Worm (Caenorhabditis elegans) whole organism, mixed stage, embryonic: Measurements from ENCODE around the gene rde-11.

ENCODE experiments used
- blmp-1 ChIP-seq: fragments of 150-350 bp; optimal IDR thresholded peaks from 2 replicates; lab custom pipeline; 2014; ENCODE audit warnings: missing biosample characterization, missing genetic modification characterization
- ceh-39 ChIP-seq: fragments of 150-350 bp; optimal IDR thresholded peaks from 2 replicates; lab custom pipeline; 2014; ENCODE audit warnings: missing biosample characterization, missing genetic modification characterization
- ceh-43 ChIP-seq: fragments of 200-800 bp; sonication (Bioruptor generic); optimal IDR thresholded peaks from 2 replicates; lab custom pipeline; 2018; ENCODE audit warnings: mild to moderate bottlenecking, missing genetic modification characterization, moderate library complexity, missing compliant biosample characterization
- ceh-83 ChIP-seq: fragments of 200-800 bp; sonication (Bioruptor generic); optimal IDR thresholded peaks from 2 replicates; lab custom pipeline; 2018; ENCODE audit warnings: mild to moderate bottlenecking, missing genetic modification characterization, missing compliant biosample characterization
- ces-1 ChIP-seq: fragments of 150-350 bp; optimal IDR thresholded peaks from 2 replicates; lab custom pipeline; 2014; ENCODE audit warnings: missing biosample characterization, missing genetic modification reagents, missing genetic modification characterization
- cnd-1 ChIP-seq: fragments of 200-800 bp; sonication (Bioruptor generic); optimal IDR thresholded peaks from 2 replicates; lab custom pipeline; 2018; ENCODE audit warnings: mild to moderate bottlenecking, missing genetic modification characterization, missing compliant biosample characterization
- elt-1 ChIP-seq: sonication (generic microtip); optimal IDR thresholded peaks from 2 replicates; lab custom pipeline; 2017; ENCODE audit warnings: missing genetic modification characterization, mild to moderate bottlenecking, missing compliant biosample characterization, antibody characterized with exemption, moderate library complexity, borderline replicate concordance; ENCODE audit not compliant: insufficient read depth
- elt-3 ChIP-seq: fragments of 150-350 bp; optimal IDR thresholded peaks from 2 replicates; lab custom pipeline; 2014; ENCODE audit warnings: missing biosample characterization, missing genetic modification characterization
- flh-1 ChIP-seq: fragments of 200-800 bp; sonication (Bioruptor generic); optimal IDR thresholded peaks from 2 replicates; lab custom pipeline; 2018; ENCODE audit warnings: mild to moderate bottlenecking, missing genetic modification characterization, moderate library complexity, missing compliant biosample characterization
- ham-2 ChIP-seq: fragments of 200-800 bp; sonication (Bioruptor generic); optimal IDR thresholded peaks from 2 replicates; lab custom pipeline; 2018; ENCODE audit warnings: mild to moderate bottlenecking, missing genetic modification characterization, missing compliant biosample characterization
- hlh-1 ChIP-seq: fragments of 150-350 bp; optimal IDR thresholded peaks from 2 replicates; lab custom pipeline; 2014; ENCODE audit warnings: missing biosample characterization, missing genetic modification reagents, missing genetic modification characterization
- lin-13 ChIP-seq: fragments of 150-350 bp; optimal IDR thresholded peaks from 2 replicates; lab custom pipeline; 2014; ENCODE audit warnings: missing biosample characterization, missing genetic modification characterization
- lin-32 ChIP-seq: fragments of 200-800 bp; sonication (Bioruptor generic); optimal IDR thresholded peaks from 2 replicates; lab custom pipeline; 2018; ENCODE audit warnings: mild to moderate bottlenecking, missing genetic modification characterization, missing compliant biosample characterization
- lsy-2 ChIP-seq: fragments of 150-350 bp; optimal IDR thresholded peaks from 2 replicates; lab custom pipeline; 2014; ENCODE audit warnings: missing biosample characterization, missing genetic modification characterization
- mab-5 ChIP-seq: fragments of 150-350 bp; optimal IDR thresholded peaks from 2 replicates; lab custom pipeline; 2014; ENCODE audit warnings: missing biosample characterization, missing genetic modification characterization
- mep-1 ChIP-seq: fragments of 150-350 bp; optimal IDR thresholded peaks from 2 replicates; lab custom pipeline; 2017; ENCODE audit warnings: missing biosample characterization, missing genetic modification reagents, missing genetic modification characterization, inconsistent platforms
- mls-2 ChIP-seq: sonication (generic microtip); optimal IDR thresholded peaks from 2 replicates; lab custom pipeline; 2016; ENCODE audit warnings: mild to moderate bottlenecking, missing genetic modification characterization, moderate library complexity, missing compliant biosample characterization
- nhr-12 ChIP-seq: fragments of 150-350 bp; optimal IDR thresholded peaks from 2 replicates; lab custom pipeline; 2014; ENCODE audit warnings: missing biosample characterization, missing genetic modification characterization
- nhr-2 ChIP-seq: fragments of 150-350 bp; optimal IDR thresholded peaks from 2 replicates; lab custom pipeline; 2014; ENCODE audit warnings: missing biosample characterization, missing genetic modification characterization
- nhr-237 ChIP-seq: fragments of 150-350 bp; optimal IDR thresholded peaks from 2 replicates; lab custom pipeline; 2014; ENCODE audit warnings: missing biosample characterization, missing genetic modification characterization
- nhr-28 ChIP-seq: fragments of 150-350 bp; optimal IDR thresholded peaks from 2 replicates; lab custom pipeline; 2014; ENCODE audit warnings: missing biosample characterization, missing genetic modification characterization
- nhr-76 ChIP-seq: sonication (generic microtip); optimal IDR thresholded peaks from 2 replicates; lab custom pipeline; 2017; ENCODE audit warnings: missing biosample characterization, missing genetic modification characterization
- pha-4 ChIP-seq: fragments of 150-350 bp; optimal IDR thresholded peaks from 2 replicates; lab custom pipeline; 2018; ENCODE audit warnings: missing biosample characterization, missing genetic modification reagents, missing genetic modification characterization
- sem-2 ChIP-seq: fragments of 200-800 bp; sonication (Bioruptor generic); optimal IDR thresholded peaks from 2 replicates; lab custom pipeline; 2018; ENCODE audit warnings: mild to moderate bottlenecking, missing genetic modification characterization, missing compliant biosample characterization
- snpc-4 ChIP-seq: fragments of 150-350 bp; optimal IDR thresholded peaks from 2 replicates; lab custom pipeline; 2014; ENCODE audit warnings: missing biosample characterization, missing genetic modification characterization
- sptf-1 ChIP-seq: sonication (generic microtip); optimal IDR thresholded peaks from 2 replicates; lab custom pipeline; 2017; ENCODE audit warnings: mild to moderate bottlenecking, missing genetic modification characterization, moderate library complexity, missing compliant biosample characterization
- tbx-8 ChIP-seq: fragments of 200-800 bp; sonication (Bioruptor generic); optimal IDR thresholded peaks from 2 replicates; lab custom pipeline; 2018; ENCODE audit warnings: mild to moderate bottlenecking, missing genetic modification characterization, moderate library complexity, missing compliant biosample characterization
- unc-120 ChIP-seq: sonication (generic microtip); optimal IDR thresholded peaks from 2 replicates; lab custom pipeline; 2017; ENCODE audit warnings: missing genetic modification characterization, missing compliant biosample characterization; ENCODE audit not compliant: poor library complexity, severe bottlenecking
- unc-39 ChIP-seq: fragments of 150-350 bp; optimal IDR thresholded peaks from 2 replicates; lab custom pipeline; 2014; ENCODE audit warnings: missing biosample characterization, missing genetic modification characterization
- unc-62 ChIP-seq: fragments of 150-350 bp; optimal IDR thresholded peaks from 2 replicates; lab custom pipeline; 2014; ENCODE audit warnings: missing biosample characterization, missing genetic modification reagents, missing genetic modification characterization
- zip-8 ChIP-seq: fragments of 150-350 bp; optimal IDR thresholded peaks from 2 replicates; lab custom pipeline; 2014; ENCODE audit warnings: missing biosample characterization, missing genetic modification characterization
- ztf-11 ChIP-seq: fragments of 150-350 bp; optimal IDR thresholded peaks from 2 replicates; lab custom pipeline; 2014; ENCODE audit warnings: missing biosample characterization, missing genetic modification characterization

The rde-11 gene

DNA sequence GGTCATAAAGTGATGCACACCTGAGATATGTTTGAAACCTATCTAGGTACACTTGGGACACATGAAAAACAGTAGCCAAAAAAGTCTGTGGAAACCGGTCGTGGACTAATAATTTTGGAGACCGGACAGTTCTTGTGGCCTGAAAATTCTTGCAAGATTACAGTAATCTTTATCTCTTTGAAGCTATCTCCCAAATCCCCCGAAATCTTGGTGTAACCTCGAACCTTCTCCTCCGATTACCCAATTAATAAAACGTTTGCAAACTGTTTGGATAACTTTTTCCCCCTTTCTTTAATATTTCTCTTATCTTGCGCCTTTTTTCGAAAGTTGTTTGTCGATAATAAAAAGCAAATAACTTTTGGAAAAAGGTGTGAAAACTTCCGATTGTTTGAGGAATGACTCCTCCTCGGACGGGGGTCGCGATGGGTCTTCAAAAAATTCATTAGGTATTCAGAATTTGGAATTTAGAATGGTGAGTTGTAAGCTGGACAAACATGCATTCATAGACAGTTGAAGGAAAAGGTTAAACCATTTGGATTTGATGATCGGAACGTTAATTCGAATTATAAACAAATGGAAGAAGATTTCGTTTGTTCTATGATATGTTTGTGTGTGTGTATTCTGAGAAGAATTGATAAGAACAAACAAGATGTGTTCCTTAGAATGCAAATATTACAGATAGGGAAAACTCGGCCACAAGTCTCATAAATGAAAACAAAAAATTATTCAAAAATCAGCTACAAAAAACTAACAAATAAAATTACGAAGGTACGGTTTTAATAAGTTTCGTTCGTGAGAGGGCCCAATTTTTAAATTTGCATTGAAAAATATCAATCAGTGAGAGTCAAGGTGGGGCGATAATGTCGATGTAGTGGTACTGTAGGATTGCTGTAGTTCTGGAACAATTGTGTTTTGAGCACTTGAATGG lies 21.9 kb upstream of the rde-11 start:
- TF ChIP-seq lsy-2 (no peak), ceh-43 (GFP tag; lab: Kevin White, UChicago) (no peak), mls-2 (tag; lab: Kevin White, UChicago) (no peak), tbx-8 (no peak), nhr-28 (tag; lab: Kevin White, UChicago) (no peak), snpc-4 (tag; lab: Kevin White, UChicago) (no peak), ceh-39 (tag; lab: Kevin White, UChicago) (no peak), mep-1 (tag; lab: Kevin White, UChicago) (no peak), lin-32 (no peak), elt-3 (no peak), nhr-76 (tag; lab: Kevin White, UChicago) (no peak), ham-2 (GFP tag; lab: Kevin White, UChicago) (no peak), mab-5 (tag; lab: Kevin White, UChicago) (no peak), unc-62 (no peak)

DNA sequence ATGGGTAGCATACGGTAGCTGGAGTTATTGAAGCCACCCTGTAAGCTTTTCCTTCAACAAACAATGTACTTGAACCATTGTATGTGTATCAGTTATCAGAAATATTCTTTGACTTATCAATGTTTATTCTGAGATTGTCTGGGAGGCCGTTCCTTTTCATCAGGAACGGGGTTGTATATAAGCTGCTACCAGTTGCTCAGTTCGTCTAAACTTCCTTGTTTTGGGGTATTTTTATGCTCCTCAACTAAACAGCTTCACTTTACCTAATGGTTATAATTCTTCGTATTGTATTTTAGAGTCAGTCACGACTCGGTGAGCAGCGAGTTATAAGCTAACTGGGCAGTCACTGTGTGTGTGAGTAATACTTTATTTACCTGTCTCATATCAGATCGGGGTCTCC lies 19.3 kb upstream of the rde-11 start:
- TF ChIP-seq ceh-39 (tag; lab: Kevin White, UChicago) (no peak), blmp-1 (tag; lab: Kevin White, UChicago) (no peak), nhr-12 (no peak), flh-1 (no peak), elt-1 (no peak), sptf-1 (tag; lab: Kevin White, UChicago) (no peak), mab-5 (tag; lab: Kevin White, UChicago) (no peak), nhr-237 (tag; lab: Kevin White, UChicago) (no peak), nhr-28 (tag; lab: Kevin White, UChicago) (no peak), snpc-4 (tag; lab: Kevin White, UChicago) (no peak), hlh-1 (tag; lab: Kevin White, UChicago) (no peak), mls-2 (tag; lab: Kevin White, UChicago) (no peak), tbx-8 (no peak), unc-39 (tag; lab: Kevin White, UChicago) (no peak), nhr-76 (tag; lab: Kevin White, UChicago) (no peak), lin-32 (no peak), zip-8 (no peak), cnd-1 (tag; lab: Kevin White, UChicago) (no peak), mep-1 (tag; lab: Kevin White, UChicago) (no peak), lin-13 (tag; lab: Kevin White, UChicago) (no peak)

DNA sequence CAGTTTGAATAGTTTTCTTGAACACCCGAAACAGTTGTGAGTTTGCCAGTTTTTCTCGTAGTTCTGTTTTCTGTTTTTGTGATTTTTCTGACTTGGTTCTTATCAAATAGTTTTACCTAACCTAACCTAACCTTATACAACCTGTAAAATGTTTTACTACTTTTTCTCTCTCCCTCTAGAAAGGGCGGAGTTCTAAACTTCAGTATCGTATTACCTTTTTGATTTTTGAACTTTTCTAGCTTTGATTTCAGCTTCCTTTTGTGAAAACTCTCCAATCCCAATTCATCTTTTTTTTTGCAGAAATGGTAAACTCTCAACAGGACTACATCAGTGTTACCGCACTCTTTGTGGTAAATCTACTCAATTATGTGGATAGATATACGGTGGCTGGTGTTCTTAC lies 18.3 kb upstream of the rde-11 start, which contains the start of gene spin-2:
spin-2 (plus strand) TSS at position 301 of the 400 bp plus-strand sequence.
- TF ChIP-seq nhr-2 (no peak), cnd-1 (tag; lab: Kevin White, UChicago) (no peak), mls-2 (tag; lab: Kevin White, UChicago) (no peak), ztf-11 (tag; lab: Kevin White, UChicago) (no peak), mab-5 (tag; lab: Kevin White, UChicago) (no peak), lin-13 (tag; lab: Kevin White, UChicago) (no peak), unc-39 (tag; lab: Kevin White, UChicago) (no peak), sem-2 (no peak)
- TF ChIP-seq, all 35 proteins: peak for 0

DNA sequence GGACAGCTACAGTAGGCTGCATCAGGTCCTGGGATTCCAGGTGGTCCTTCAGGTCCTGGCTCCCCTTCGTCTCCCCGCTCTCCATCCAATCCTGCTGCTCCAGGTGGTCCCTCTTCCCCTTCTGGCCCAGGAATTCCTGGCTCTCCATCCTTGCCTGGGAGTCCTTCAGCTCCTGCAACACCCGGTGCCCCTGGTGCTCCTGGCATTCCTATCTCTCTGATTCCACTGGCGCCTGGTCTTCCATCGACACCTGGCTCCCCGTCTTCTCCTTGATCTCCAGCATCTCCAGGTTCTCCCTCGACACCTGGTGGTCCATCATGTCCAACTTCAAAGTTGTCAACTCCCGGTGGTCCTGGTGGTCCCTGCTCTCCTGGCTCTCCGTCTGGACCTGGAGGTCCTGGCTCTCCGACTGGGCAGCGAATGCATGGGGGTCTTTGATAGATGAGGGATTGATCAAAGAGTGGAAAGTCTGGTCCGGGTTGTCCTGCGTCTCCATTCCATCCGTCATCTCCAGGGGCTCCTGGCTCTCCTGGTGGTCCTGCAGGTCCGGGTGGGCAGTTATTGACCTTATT lies 15.2 kb upstream of the rde-11 start:
- peak; percentile 16 for TF ChIP-seq sptf-1 (tag; lab: Kevin White, UChicago)
- no peak for TF ChIP-seq snpc-4 (tag; lab: Kevin White, UChicago)
- TF ChIP-seq unc-39 (tag; lab: Kevin White, UChicago) = no peak
- no peak for TF ChIP-seq blmp-1 (tag; lab: Kevin White, UChicago)

DNA sequence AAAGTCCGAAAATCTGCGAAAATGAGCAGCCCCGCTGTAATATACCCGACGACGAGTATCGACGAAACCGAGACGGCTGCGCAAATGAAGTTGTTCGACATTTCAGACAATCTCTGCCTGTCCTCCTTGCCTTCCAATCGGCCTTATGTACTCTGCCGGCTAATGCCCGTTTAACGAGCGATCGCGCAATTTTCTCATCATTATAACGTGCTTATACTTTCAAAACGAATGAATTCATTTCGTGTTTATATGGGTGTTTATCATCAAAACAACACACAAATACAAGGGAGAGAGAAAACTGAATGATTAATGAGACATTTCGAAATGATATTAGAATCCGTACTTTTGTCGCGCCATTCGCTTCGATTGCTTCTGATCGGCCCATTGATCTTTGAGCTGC lies 14.0 kb upstream of the rde-11 start, which contains the start of gene col-132:
col-132 (minus strand) TSS at position 101 of the 400 bp plus-strand sequence.
- TF ChIP-seq nhr-12 (no peak), lin-32 (no peak), zip-8 (no peak), ceh-83 (GFP tag; lab: Kevin White, UChicago) (no peak), ceh-43 (GFP tag; lab: Kevin White, UChicago) (no peak), pha-4 (no peak), sem-2 (no peak), elt-3 (no peak), unc-120 (tag; lab: Kevin White, UChicago) (no peak), ham-2 (GFP tag; lab: Kevin White, UChicago) (no peak), snpc-4 (tag; lab: Kevin White, UChicago) (no peak), cnd-1 (tag; lab: Kevin White, UChicago) (no peak), nhr-76 (tag; lab: Kevin White, UChicago) (no peak), mls-2 (tag; lab: Kevin White, UChicago) (no peak), ces-1 (GFP tag; lab: Kevin White, UChicago) (no peak), flh-1 (no peak), lsy-2 (no peak), unc-39 (tag; lab: Kevin White, UChicago) (no peak), hlh-1 (tag; lab: Kevin White, UChicago) (no peak), nhr-28 (tag; lab: Kevin White, UChicago) (no peak)
